Worm (Caenorhabditis elegans): ENCODE results near the gene dhs-31.

Gene dhs-31

ce11 chrIV:9998487-9999218 is 42.0 kb downstream of the dhs-31 start, which contains the start of gene pyp-1:
TSS of gene pyp-1 (minus strand) at chrIV:9998925.
- no peak for TF ChIP-seq dmd-9 (GFP tag; IDR thresholded peaks at IDR 0.05)
- peak; percentile 9 for TF ChIP-seq unc-130 (GFP tag; optimal IDR thresholded peaks at IDR 0.05)
- TF ChIP-seq snpc-4 (tag; optimal IDR thresholded peaks at IDR 0.05) = no peak
- TF ChIP-seq lin-13 (GFP tag; optimal IDR thresholded peaks at IDR 0.05) = no peak
- TF ChIP-seq zip-11 (GFP tag; IDR thresholded peaks at IDR 0.05) = no peak
- no peak for TF ChIP-seq zfp-2 (tag; optimal IDR thresholded peaks at IDR 0.05)
- peak in 1 of 2 experiments; percentile 68 for TF ChIP-seq daf-16 (GFP tag; optimal IDR thresholded peaks at IDR 0.05)
- TF ChIP-seq daf-16 (tag; optimal IDR thresholded peaks at IDR 0.05) = peak; percentile 92
- no peak for TF ChIP-seq nhr-42 (GFP tag; IDR thresholded peaks at IDR 0.05)
- TF ChIP-seq lin-29 (GFP tag; IDR thresholded peaks at IDR 0.05) = no peak
- TF ChIP-seq ama-1 (optimal IDR thresholded peaks at IDR 0.05) = no peak
- TF ChIP-seq F49E8.2 (tag; optimal IDR thresholded peaks at IDR 0.05; ENCODE audit: borderline replicate concordance) = no peak
- no peak for TF ChIP-seq R02D3.7 (tag; optimal IDR thresholded peaks at IDR 0.05)
- no peak for TF ChIP-seq pha-4 (GFP tag; IDR thresholded peaks at IDR 0.05)
- TF ChIP-seq pha-4 (tag; optimal IDR thresholded peaks at IDR 0.05) = peak; percentile 48
- no peak for TF ChIP-seq lin-15B (tag; optimal IDR thresholded peaks at IDR 0.05)
- no peak for TF ChIP-seq Y75B8A.6 (GFP tag; IDR thresholded peaks at IDR 0.05)
- no peak for TF ChIP-seq T20F7.1 (GFP tag; optimal IDR thresholded peaks at IDR 0.05)
- TF ChIP-seq nhr-77 (tag; optimal IDR thresholded peaks at IDR 0.05) = no peak
- TF ChIP-seq spr-1 (tag; optimal IDR thresholded peaks at IDR 0.05) = no peak
- 0 out of 2 replicates have a peak, but pooled peaks have one; percentile 37 for TF ChIP-seq snpc-1.2 (GFP tag; IDR thresholded peaks at IDR 0.05)
- TF ChIP-seq nhr-237 (tag; optimal IDR thresholded peaks at IDR 0.05) = no peak
- no peak for TF ChIP-seq madf-5 (GFP tag; IDR thresholded peaks at IDR 0.05)
- TF ChIP-seq mdt-29 (GFP tag; IDR thresholded peaks at IDR 0.05) = 0 out of 2 replicates have a peak, but pooled peaks have one; percentile 12
- TF ChIP-seq hlh-30 (tag; optimal IDR thresholded peaks at IDR 0.05; ENCODE audit: insufficient read depth) = peak; percentile 30
- peak; percentile 67 for TF ChIP-seq nhr-28 (tag; optimal IDR thresholded peaks at IDR 0.05)
- no peak for TF ChIP-seq F10B5.3 (tag; optimal IDR thresholded peaks at IDR 0.05)
- no peak for TF ChIP-seq lir-3 (tag; optimal IDR thresholded peaks at IDR 0.05)
- no peak for TF ChIP-seq php-3 (GFP tag; IDR thresholded peaks at IDR 0.05)
- no peak for TF ChIP-seq lim-7 (GFP tag; IDR thresholded peaks at IDR 0.05)
- no peak for TF ChIP-seq nhr-25 (tag; optimal IDR thresholded peaks at IDR 0.05; ENCODE audit: borderline replicate concordance, insufficient read depth)
- TF ChIP-seq tra-1 (GFP tag; IDR thresholded peaks at IDR 0.05) = no peak
- no peak for TF ChIP-seq ztf-11 (tag; optimal IDR thresholded peaks at IDR 0.05)
- peak; percentile 40 for TF ChIP-seq mes-2 (tag; optimal IDR thresholded peaks at IDR 0.05; ENCODE audit: poor library complexity, severe bottlenecking)
- TF ChIP-seq unc-39 (tag; optimal IDR thresholded peaks at IDR 0.05) = no peak
- TF ChIP-seq spr-3 (GFP tag; optimal IDR thresholded peaks at IDR 0.05) = no peak
- no peak for TF ChIP-seq F37D6.2 (tag; optimal IDR thresholded peaks at IDR 0.05)
- no peak for TF ChIP-seq ceh-62 (tag; optimal IDR thresholded peaks at IDR 0.05)
- peak in 1 of 2 experiments; percentile 57 for TF ChIP-seq lsy-2 (tag; optimal IDR thresholded peaks at IDR 0.05)
- no peak for TF ChIP-seq sdz-12 (GFP tag; optimal IDR thresholded peaks at IDR 0.05)
- TF ChIP-seq set-16 (GFP tag; IDR thresholded peaks at IDR 0.05) = no peak
- TF ChIP-seq attf-4 (tag; optimal IDR thresholded peaks at IDR 0.05) = no peak
- no peak for TF ChIP-seq zfp-3 (GFP tag; conservative IDR thresholded peaks at IDR 0.05)
- TF ChIP-seq zip-2 (tag; optimal IDR thresholded peaks at IDR 0.05) = no peak
- no peak for TF ChIP-seq ZK546.5 (tag; optimal IDR thresholded peaks at IDR 0.05)
- TF ChIP-seq ceh-32 (tag; optimal IDR thresholded peaks at IDR 0.05; ENCODE audit: poor library complexity) = no peak
- no peak for TF ChIP-seq tag-97 (GFP tag; IDR thresholded peaks at IDR 0.05)
- TF ChIP-seq gei-8 (GFP tag; optimal IDR thresholded peaks at IDR 0.05) = no peak
- TF ChIP-seq pqm-1 (tag; optimal IDR thresholded peaks at IDR 0.05) = peak; percentile 6
- peak; percentile 67 for TF ChIP-seq hlh-11 (tag; optimal IDR thresholded peaks at IDR 0.05)
- TF ChIP-seq aha-1 (tag) = no peak

All from whole organism, L4 larva.